Worm (Caenorhabditis elegans): ENCODE measurements around the gene F54D10.5.

Gene F54D10.5

ce11 chrII:3788356-3788962 is 19.5 kb downstream of the F54D10.5 start:
- TF ChIP-seq ZK546.5 (tag; optimal IDR thresholded peaks at IDR 0.05): no peak
- no peak for TF ChIP-seq sma-3 (GFP tag; optimal IDR thresholded peaks at IDR 0.05)
- no peak for TF ChIP-seq nhr-6 (tag; optimal IDR thresholded peaks at IDR 0.05)
- no peak for TF ChIP-seq snpc-4 (tag; optimal IDR thresholded peaks at IDR 0.05)
- no peak for TF ChIP-seq ztf-4 (tag; optimal IDR thresholded peaks at IDR 0.05)
- peak; percentile 49 for TF ChIP-seq fos-1 (tag; optimal IDR thresholded peaks at IDR 0.05)
- no peak for TF ChIP-seq nhr-10 (tag; optimal IDR thresholded peaks at IDR 0.05)
- no peak for TF ChIP-seq nhr-12 (tag; optimal IDR thresholded peaks at IDR 0.05)
- no peak for TF ChIP-seq F13H6.1 (tag; optimal IDR thresholded peaks at IDR 0.05)

DNA sequence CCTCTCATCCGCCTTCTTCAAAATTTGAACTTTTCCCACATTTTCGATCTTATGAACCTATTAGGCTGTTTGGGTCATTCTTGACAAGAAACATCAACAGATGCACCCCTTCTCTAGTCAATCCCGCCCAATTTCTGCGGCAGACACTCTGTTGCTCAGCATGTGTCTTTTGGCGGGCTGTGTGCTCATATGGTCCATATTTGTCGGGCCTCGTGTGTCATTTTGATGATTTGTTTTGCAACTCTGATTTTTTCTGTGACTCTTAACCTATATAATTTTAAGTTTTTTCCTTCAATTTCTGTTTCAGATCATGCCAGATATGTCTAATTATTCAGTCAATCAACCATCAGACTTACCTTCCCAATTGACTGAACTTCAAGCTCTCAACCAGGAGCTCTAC is 20.8 kb downstream of the F54D10.5 start, which contains the start of gene T24E12.13:
T24E12.13 (plus strand) TSS at position 301 of the 400 bp plus-strand sequence.
- TF ChIP-seq zag-1 (tag; optimal IDR thresholded peaks at IDR 0.05): no peak
- TF ChIP-seq sem-4 (tag; optimal IDR thresholded peaks at IDR 0.05): no peak
- no peak for TF ChIP-seq ceh-82 (tag; optimal IDR thresholded peaks at IDR 0.05)
- no peak for TF ChIP-seq Y55F3AM.14 (GFP tag; optimal IDR thresholded peaks at IDR 0.05)
- no peak for TF ChIP-seq snpc-4 (tag; optimal IDR thresholded peaks at IDR 0.05)
- no peak for TF ChIP-seq sma-9 (GFP tag; optimal IDR thresholded peaks at IDR 0.05)
- TF ChIP-seq sma-9 (tag; optimal IDR thresholded peaks at IDR 0.05): no peak

- TF ChIP-seq gmeb-1 (tag; optimal IDR thresholded peaks at IDR 0.05) (peak; percentile 64), aly-2 (tag; optimal IDR thresholded peaks at IDR 0.05) (no peak), skn-1 (tag; optimal IDR thresholded peaks at IDR 0.05) (peak; percentile 93), crh-2 (tag; optimal IDR thresholded peaks at IDR 0.05) (peak; percentile 78), egl-27 (tag; optimal IDR thresholded peaks at IDR 0.05) (peak; percentile 80), ama-1 (optimal IDR thresholded peaks at IDR 0.05) (no peak), ceh-16 (tag; optimal IDR thresholded peaks at IDR 0.05) (no peak), fos-1 (tag; optimal IDR thresholded peaks at IDR 0.05) (peak; percentile 100), sma-3 (GFP tag; optimal IDR thresholded peaks at IDR 0.05) (peak; percentile 27), sma-9 (GFP tag; optimal IDR thresholded peaks at IDR 0.05) (peak; percentile 78), sma-9 (tag; optimal IDR thresholded peaks at IDR 0.05) (no peak), alr-1 (tag; optimal IDR thresholded peaks at IDR 0.05) (no peak)
Measured at ce11 chrII:3786538-3786937, 21.4 kb downstream of the F54D10.5 start.

- TF ChIP-seq F13H6.1 (tag; optimal IDR thresholded peaks at IDR 0.05) (no peak), nhr-21 (tag; optimal IDR thresholded peaks at IDR 0.05) (no peak), egl-27 (tag; optimal IDR thresholded peaks at IDR 0.05) (no peak), blmp-1 (tag; optimal IDR thresholded peaks at IDR 0.05; ENCODE audit: insufficient read depth) (no peak), sma-3 (GFP tag; optimal IDR thresholded peaks at IDR 0.05) (no peak), crh-2 (tag; optimal IDR thresholded peaks at IDR 0.05) (no peak), R02D3.7 (tag; optimal IDR thresholded peaks at IDR 0.05) (no peak), zag-1 (tag; optimal IDR thresholded peaks at IDR 0.05) (no peak), ceh-16 (tag; optimal IDR thresholded peaks at IDR 0.05) (no peak)
Measured at ce11 chrII:3785756-3786155, 22.2 kb downstream of the F54D10.5 start.

- TF ChIP-seq lsy-2 (tag; optimal IDR thresholded peaks at IDR 0.05): no peak
- no peak for TF ChIP-seq R02D3.7 (tag; optimal IDR thresholded peaks at IDR 0.05)
- no peak for TF ChIP-seq elt-3 (tag; optimal IDR thresholded peaks at IDR 0.05)
- no peak for TF ChIP-seq mdl-1 (tag; optimal IDR thresholded peaks at IDR 0.05)
Measured at ce11 chrII:3785257-3785656, 22.7 kb downstream of the F54D10.5 start, which contains the start of gene T24E12.1. TSS of gene T24E12.1 (plus strand) at chrII:3785557.

DNA sequence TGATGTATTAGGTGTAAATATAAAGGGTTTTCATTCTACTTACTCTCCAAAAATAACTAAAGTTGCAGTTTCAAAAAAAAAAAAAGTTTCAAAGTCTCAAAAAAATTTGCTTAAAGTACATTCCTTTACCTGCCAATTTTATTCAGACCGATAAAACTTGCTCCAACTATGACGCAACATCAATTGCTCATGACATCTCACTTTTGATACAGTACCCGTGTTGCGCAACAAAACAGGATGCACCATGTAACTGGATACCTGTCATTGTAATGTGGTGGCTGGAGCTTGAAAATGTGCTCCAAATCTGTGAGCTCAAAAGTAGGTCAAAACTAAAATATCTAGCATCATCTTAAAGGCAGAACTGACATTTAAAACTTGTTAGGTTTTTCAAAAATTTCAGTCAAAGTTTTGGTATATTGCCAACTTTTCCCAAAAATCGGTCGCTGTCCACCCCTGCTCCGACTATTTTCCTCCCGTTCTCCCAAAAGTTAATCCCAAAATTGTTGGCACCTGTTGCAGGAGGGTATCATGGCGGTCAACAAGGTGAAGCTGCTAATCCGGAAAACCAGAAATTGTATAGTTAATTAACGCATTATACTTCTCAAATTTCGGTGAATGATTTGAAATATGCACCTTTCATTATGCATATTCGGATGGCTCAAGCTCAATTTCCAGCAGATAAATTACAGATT is 25.5 kb downstream of the F54D10.5 start, which contains the start of gene T24E12.2:
T24E12.2 (plus strand) TSS at position 642 of the 692 bp plus-strand sequence.
- no peak for TF ChIP-seq aly-2 (tag; optimal IDR thresholded peaks at IDR 0.05)
- no peak for TF ChIP-seq sma-3 (GFP tag; optimal IDR thresholded peaks at IDR 0.05)
- no peak for TF ChIP-seq nhr-21 (tag; optimal IDR thresholded peaks at IDR 0.05)

Data from whole organism, L2 larva.